Worm (Caenorhabditis elegans): Measurements from ENCODE around the gene F58E2.3.
"Not testable (repeated sequence)": the region's sequence is repeated elsewhere in the genome, so short reads cannot be mapped to it uniquely, and the experiment has no call there.

F58E2.3 gene

ce11 chrIV:3467128-3467527 lies at the start of gene F58E2.3:
F58E2.3 (plus strand) TSS chrIV:3467428.
- TF ChIP-seq daf-12 (tag; optimal IDR thresholded peaks at IDR 0.05) = no peak
- TF ChIP-seq nhr-67 (tag; optimal IDR thresholded peaks at IDR 0.05) = no peak
- TF ChIP-seq nhr-76 (tag; optimal IDR thresholded peaks at IDR 0.05) = no peak
- no peak for TF ChIP-seq sea-2 (GFP tag; optimal IDR thresholded peaks at IDR 0.05)

ce11 chrIV:3418741-3419140 lies 48.5 kb upstream of the F58E2.3 start:
- TF ChIP-seq tbx-2 (tag; optimal IDR thresholded peaks at IDR 0.05) = no peak
- peak; percentile 39 for TF ChIP-seq ceh-28 (tag; optimal IDR thresholded peaks at IDR 0.05)
- TF ChIP-seq R02D3.7 (tag; optimal IDR thresholded peaks at IDR 0.05) = no peak

ce11 chrIV:3422516-3422915 lies 44.7 kb upstream of the F58E2.3 start, which contains the start of gene C04C3.6:
C04C3.6 (minus strand) TSS chrIV:3422616.
- no peak for TF ChIP-seq ceh-82 (tag; optimal IDR thresholded peaks at IDR 0.05)
- TF ChIP-seq mdl-1 (tag; optimal IDR thresholded peaks at IDR 0.05) = no peak
- TF ChIP-seq fkh-10 (GFP tag; optimal IDR thresholded peaks at IDR 0.05) = no peak
- TF ChIP-seq elt-1 (tag; optimal IDR thresholded peaks at IDR 0.05) = no peak
- TF ChIP-seq tbx-2 (tag; optimal IDR thresholded peaks at IDR 0.05) = no peak
- TF ChIP-seq snpc-4 (tag; optimal IDR thresholded peaks at IDR 0.05) = no peak
- no peak for TF ChIP-seq fos-1 (tag; optimal IDR thresholded peaks at IDR 0.05)
- TF ChIP-seq hmg-11 (tag; optimal IDR thresholded peaks at IDR 0.05) = no peak
- no peak for TF ChIP-seq nhr-12 (tag; optimal IDR thresholded peaks at IDR 0.05)
- TF ChIP-seq pha-4 (tag; optimal IDR thresholded peaks at IDR 0.05) = no peak
- no peak for TF ChIP-seq ceh-9 (tag; optimal IDR thresholded peaks at IDR 0.05)
- no peak for TF ChIP-seq nhr-76 (tag; optimal IDR thresholded peaks at IDR 0.05)
- TF ChIP-seq sea-2 (GFP tag; optimal IDR thresholded peaks at IDR 0.05) = no peak
- no peak for TF ChIP-seq ama-1 (optimal IDR thresholded peaks at IDR 0.05)
- TF ChIP-seq R02D3.7 (tag; optimal IDR thresholded peaks at IDR 0.05) = no peak

ce11 chrIV:3428434-3428950 lies 38.7 kb upstream of the F58E2.3 start, which contains the start of the genes C04C3.9 and srz-60:
C04C3.9 (minus strand) TSS chrIV:3428534.
srz-60 (plus strand) TSS chrIV:3428900.
- TF ChIP-seq unc-39 (tag; optimal IDR thresholded peaks at IDR 0.05) = no peak
- TF ChIP-seq aly-2 (tag; optimal IDR thresholded peaks at IDR 0.05) = no peak
- TF ChIP-seq ztf-4 (tag; optimal IDR thresholded peaks at IDR 0.05) = no peak
- no peak for TF ChIP-seq ceh-82 (tag; optimal IDR thresholded peaks at IDR 0.05)
- no peak for TF ChIP-seq nhr-76 (tag; optimal IDR thresholded peaks at IDR 0.05)
- TF ChIP-seq skn-1 (tag; optimal IDR thresholded peaks at IDR 0.05) = no peak
- TF ChIP-seq snpc-4 (tag; optimal IDR thresholded peaks at IDR 0.05) = no peak
- TF ChIP-seq nfya-1 (tag; optimal IDR thresholded peaks at IDR 0.05; ENCODE audit: insufficient read depth) = no peak

- TF ChIP-seq ztf-4, daf-12, snpc-4 (tag; optimal IDR thresholded peaks at IDR 0.05): not testable (repeated sequence)
Observed at ce11 chrIV:3433387-3433786, 33.8 kb upstream of the F58E2.3 start, which contains the start of gene C04C3.7. C04C3.7 (minus strand) TSS chrIV:3433487.

ce11 chrIV:3436021-3436420 lies 31.2 kb upstream of the F58E2.3 start, which contains the start of gene srz-32:
srz-32 (plus strand) TSS chrIV:3436321.
- TF ChIP-seq ZK546.5 (tag; optimal IDR thresholded peaks at IDR 0.05) = no peak
- no peak for TF ChIP-seq egl-27 (tag; optimal IDR thresholded peaks at IDR 0.05)
- no peak for TF ChIP-seq tbx-2 (tag; optimal IDR thresholded peaks at IDR 0.05)
- no peak for TF ChIP-seq jun-1 (tag; optimal IDR thresholded peaks at IDR 0.05)
- no peak for TF ChIP-seq fos-1 (tag; optimal IDR thresholded peaks at IDR 0.05)
- TF ChIP-seq unc-62 (GFP tag; optimal IDR thresholded peaks at IDR 0.05) = no peak
- TF ChIP-seq ceh-82 (tag; optimal IDR thresholded peaks at IDR 0.05) = no peak
- TF ChIP-seq nhr-12 (tag; optimal IDR thresholded peaks at IDR 0.05) = no peak
- TF ChIP-seq ceh-28 (tag; optimal IDR thresholded peaks at IDR 0.05) = no peak
- TF ChIP-seq unc-39 (tag; optimal IDR thresholded peaks at IDR 0.05) = no peak
- TF ChIP-seq eor-1 (tag; optimal IDR thresholded peaks at IDR 0.05) = no peak
- TF ChIP-seq nhr-67 (tag; optimal IDR thresholded peaks at IDR 0.05) = no peak
- TF ChIP-seq egl-5 (tag; optimal IDR thresholded peaks at IDR 0.05) = no peak
- no peak for TF ChIP-seq mml-1 (tag; optimal IDR thresholded peaks at IDR 0.05)

- TF ChIP-seq fos-1 (tag; optimal IDR thresholded peaks at IDR 0.05) (no peak), elt-1 (tag; optimal IDR thresholded peaks at IDR 0.05) (peak; percentile 89), nhr-25 (tag; optimal IDR thresholded peaks at IDR 0.05) (peak; percentile 71), fkh-2 (tag; optimal IDR thresholded peaks at IDR 0.05) (no peak)
Observed at ce11 chrIV:3438022-3438421, 29.2 kb upstream of the F58E2.3 start, which contains the start of gene grd-13. grd-13 (plus strand) TSS chrIV:3438312.

Measured in whole organism, L3 larva.